Worm (Caenorhabditis elegans): ENCODE measurements around the gene fbxa-114.
A peak's percentile ranks its signal among the peaks of the same experiment; 100 is the strongest.

fbxa-114 gene

DNA sequence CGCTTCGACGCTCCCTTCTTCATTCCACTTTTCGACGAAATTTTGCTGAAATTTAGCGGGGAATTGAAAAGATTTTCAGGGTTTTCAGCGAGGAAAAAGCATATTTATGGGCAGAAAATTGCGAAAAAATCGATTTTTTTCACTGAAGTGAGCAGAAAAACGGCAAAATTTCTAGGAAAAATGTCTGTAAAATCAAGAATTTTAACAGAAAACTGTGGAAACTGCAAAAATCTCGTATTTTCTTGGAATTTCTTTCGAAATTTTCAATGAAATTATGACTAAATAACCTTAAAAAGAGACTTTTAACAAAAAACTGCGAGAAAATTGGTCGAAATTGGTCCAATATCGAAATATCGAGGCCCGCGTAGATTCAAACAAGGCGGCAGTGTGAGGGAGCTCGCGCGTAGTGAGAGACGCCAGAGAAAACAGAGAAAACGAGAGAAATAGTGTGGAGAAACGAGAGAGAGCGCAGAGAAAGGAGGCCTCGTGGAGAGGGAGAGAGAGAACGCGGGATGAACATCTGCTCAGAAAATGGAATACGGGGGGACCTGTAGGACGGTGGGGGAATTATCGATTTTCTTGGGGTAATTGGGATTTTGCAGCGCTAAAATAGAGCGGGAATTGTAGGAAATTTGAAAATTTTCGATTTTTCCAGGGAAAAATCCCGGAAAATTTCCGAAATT, 48.2 kb downstream of the fbxa-114 start, which contains the start of gene swsn-1 (continued):
- TF ChIP-seq F26F4.8 (GFP tag; conservative IDR thresholded peaks at IDR 0.05) (no peak), ztf-11 (tag; optimal IDR thresholded peaks at IDR 0.05) (no peak), dmd-6 (GFP tag; IDR thresholded peaks at IDR 0.05) (0 out of 2 replicates have a peak, but pooled peaks have one; percentile 6), Y5F2A.4 (GFP tag; optimal IDR thresholded peaks at IDR 0.05) (no peak), lin-13 (GFP tag; optimal IDR thresholded peaks at IDR 0.05) (peak; percentile 52), daf-16 (GFP tag; optimal IDR thresholded peaks at IDR 0.05) (no peak), daf-16 (tag; optimal IDR thresholded peaks at IDR 0.05) (peak; percentile 21), lsy-2 (tag; optimal IDR thresholded peaks at IDR 0.05) (peak in 1 of 2 experiments; percentile 40), ceh-28 (tag; optimal IDR thresholded peaks at IDR 0.05) (peak; percentile 11), dve-1 (tag; optimal IDR thresholded peaks at IDR 0.05; ENCODE audit: insufficient read depth) (peak; percentile 31), mdl-1 (tag; optimal IDR thresholded peaks at IDR 0.05) (peak in 1 of 2 experiments; percentile 57), F44E2.7 (GFP tag; IDR thresholded peaks at IDR 0.05) (no peak), tra-1 (GFP tag; IDR thresholded peaks at IDR 0.05) (no peak), zfp-2 (tag; optimal IDR thresholded peaks at IDR 0.05) (no peak), hlh-30 (tag; optimal IDR thresholded peaks at IDR 0.05; ENCODE audit: insufficient read depth) (peak; percentile 79), hmg-1.1 (GFP tag; IDR thresholded peaks at IDR 0.05) (peak; percentile 78), F49E8.2 (tag; optimal IDR thresholded peaks at IDR 0.05; ENCODE audit: borderline replicate concordance) (no peak), unc-62 (GFP tag; optimal IDR thresholded peaks at IDR 0.05 in 1 of 2) (no peak), unc-62 (tag; optimal IDR thresholded peaks at IDR 0.05) (no peak), dpl-1 (GFP tag; optimal IDR thresholded peaks at IDR 0.05) (peak; percentile 34), lin-38 (GFP tag; IDR thresholded peaks at IDR 0.05) (peak; percentile 42; the same call in 1 of the 2 replicates), aha-1 (tag) (peak; percentile 69), egl-43 (GFP tag; IDR thresholded peaks at IDR 0.05) (no peak)
